Worm (Caenorhabditis elegans): ENCODE results near the gene ckk-1.

ckk-1 gene

ce11 chrIII:5678935-5679334 lies 43.7 kb downstream of the ckk-1 start, which contains the start of the genes ska-3 and rps-12 (continued):
- peak; percentile 83 for TF ChIP-seq cebp-1 (GFP tag; IDR thresholded peaks at IDR 0.05)
- peak; percentile 94 for TF ChIP-seq cebp-1 (tag; optimal IDR thresholded peaks at IDR 0.05)
- peak; percentile 7 for TF ChIP-seq ama-1 (optimal IDR thresholded peaks at IDR 0.05)
- no peak for TF ChIP-seq ama-1 (GFP tag; optimal IDR thresholded peaks at IDR 0.05)
- peak; percentile 74 for TF ChIP-seq aptf-2 (GFP tag; conservative IDR thresholded peaks at IDR 0.05)
- peak; percentile 69 for TF ChIP-seq Y79H2A.3 (GFP tag; conservative IDR thresholded peaks at IDR 0.05)
- TF ChIP-seq efl-1 (GFP tag; optimal IDR thresholded peaks at IDR 0.05) = peak; percentile 93
- peak; percentile 97 for TF ChIP-seq lin-40 (tag; optimal IDR thresholded peaks at IDR 0.05)
- TF ChIP-seq B0261.1 (tag; optimal IDR thresholded peaks at IDR 0.05) = peak; percentile 16
- peak; percentile 95 for TF ChIP-seq hmg-1.2 (GFP tag; IDR thresholded peaks at IDR 0.05)
- no peak for TF ChIP-seq mel-28 (tag; optimal IDR thresholded peaks at IDR 0.05; ENCODE audit: borderline replicate concordance)
- no peak for TF ChIP-seq bed-1 (GFP tag; IDR thresholded peaks at IDR 0.05)
- TF ChIP-seq madf-3 (GFP tag; IDR thresholded peaks at IDR 0.05) = peak; percentile 96
- no peak for TF ChIP-seq aptf-3 (GFP tag; IDR thresholded peaks at IDR 0.05)
- no peak for TF ChIP-seq egl-44 (GFP tag; IDR thresholded peaks at IDR 0.05)
- TF ChIP-seq mxl-1 (tag; optimal IDR thresholded peaks at IDR 0.05) = no peak
- TF ChIP-seq T07F8.4 (tag; optimal IDR thresholded peaks at IDR 0.05) = no peak
- no peak for TF ChIP-seq cebp-2 (GFP tag; IDR thresholded peaks at IDR 0.05)
- peak; percentile 82 for TF ChIP-seq hmg-20 (GFP tag; IDR thresholded peaks at IDR 0.05)
- TF ChIP-seq athp-1 (tag; optimal IDR thresholded peaks at IDR 0.05) = peak; percentile 93
- TF ChIP-seq ceh-91 (GFP tag; IDR thresholded peaks at IDR 0.05) = peak; percentile 87
- no peak for TF ChIP-seq F10E7.11 (tag; optimal IDR thresholded peaks at IDR 0.05)
- TF ChIP-seq him-1 (tag; optimal IDR thresholded peaks at IDR 0.05) = peak; percentile 84
- TF ChIP-seq sdz-38 (tag; optimal IDR thresholded peaks at IDR 0.05) = no peak
- no peak for TF ChIP-seq hlh-26 (GFP tag; conservative IDR thresholded peaks at IDR 0.05)
- no peak for TF ChIP-seq attf-6 (GFP tag; IDR thresholded peaks at IDR 0.05)
- peak; percentile 82 for TF ChIP-seq chd-7 (tag; optimal IDR thresholded peaks at IDR 0.05)
- peak; percentile 43 for TF ChIP-seq B0035.1 (tag; optimal IDR thresholded peaks at IDR 0.05)
- no peak for TF ChIP-seq nfya-2 (GFP tag; IDR thresholded peaks at IDR 0.05)
- peak; percentile 77 for TF ChIP-seq madf-8 (GFP tag; conservative IDR thresholded peaks at IDR 0.05)
- peak; percentile 48 to 99 (median 88) for TF ChIP-seq lin-35 (GFP tag; optimal IDR thresholded peaks at IDR 0.05)
- peak; percentile 99 for TF ChIP-seq attf-5 (GFP tag; optimal IDR thresholded peaks at IDR 0.05)
- no peak for TF ChIP-seq lag-1 (GFP tag; IDR thresholded peaks at IDR 0.05)
- TF ChIP-seq hlh-12 (tag; optimal IDR thresholded peaks at IDR 0.05) = no peak
- peak; percentile 88 for TF ChIP-seq madf-10 (tag; optimal IDR thresholded peaks at IDR 0.05)
- no peak for TF ChIP-seq fkh-3 (tag; optimal IDR thresholded peaks at IDR 0.05)
- TF ChIP-seq ceh-58 (GFP tag; IDR thresholded peaks at IDR 0.05) = no peak
- TF ChIP-seq lin-26 (GFP tag; IDR thresholded peaks at IDR 0.05) = no peak; the same call in 1 of the 2 replicates
- TF ChIP-seq T26A5.8 (tag; optimal IDR thresholded peaks at IDR 0.05) = no peak
- peak; percentile 93 for TF ChIP-seq snpc-3.4 (tag; optimal IDR thresholded peaks at IDR 0.05)
- peak; percentile 82 for TF ChIP-seq Y67H2A.10 (GFP tag; conservative IDR thresholded peaks at IDR 0.05)
- peak; percentile 96 for TF ChIP-seq ekl-4 (GFP tag; IDR thresholded peaks at IDR 0.05)
- peak; percentile 78 for TF ChIP-seq snpc-1.1 (tag; optimal IDR thresholded peaks at IDR 0.05; ENCODE audit: insufficient read depth)
- no peak for TF ChIP-seq F55B11.4 (tag; optimal IDR thresholded peaks at IDR 0.05; ENCODE audit: borderline replicate concordance, insufficient read depth)
- peak; percentile 85 for TF ChIP-seq somi-1 (GFP tag; optimal IDR thresholded peaks at IDR 0.05)
- TF ChIP-seq hrde-1 (tag; optimal IDR thresholded peaks at IDR 0.05; ENCODE audit: borderline replicate concordance) = peak; percentile 57
- peak; percentile 36 for TF ChIP-seq zim-3 (tag; optimal IDR thresholded peaks at IDR 0.05)
- 0 out of 2 replicates have a peak, but pooled peaks have one; percentile 23 for TF ChIP-seq Y53F4B.3 (GFP tag; IDR thresholded peaks at IDR 0.05)
- peak; percentile 78 for TF ChIP-seq snpc-4 (GFP tag; optimal IDR thresholded peaks at IDR 0.05)
- peak; percentile 77 to 88 (median 86) for TF ChIP-seq snpc-4 (tag; optimal IDR thresholded peaks at IDR 0.05)
